Worm (Caenorhabditis elegans) whole organism, L4 larva: Measurements from ENCODE around the gene F14E5.8.
"Not testable (repeated sequence)": the region's sequence is repeated elsewhere in the genome, so short reads cannot be mapped to it uniquely, and the experiment has no call there.

Experiments used
- D1046.2 ChIP-seq: fragments of 200-800 bp; sonication (Bioruptor generic); IDR thresholded peaks from 2 replicates; pipeline ENCODE4 v1.3.6; 2022; ENCODE audit warnings: missing genetic modification characterization, missing compliant biosample characterization
- F10B5.3 ChIP-seq: sonication (generic microtip); optimal IDR thresholded peaks from 2 replicates; lab custom pipeline; 2016; ENCODE audit warnings: mild to moderate bottlenecking, missing genetic modification characterization, missing compliant biosample characterization
- F26F4.8 ChIP-seq: fragments of 200-800 bp; sonication (Bioruptor generic); conservative IDR thresholded peaks from 2 replicates; pipeline ENCODE4 v1.3.6; 2022; ENCODE audit warnings: missing genetic modification characterization, missing compliant biosample characterization
- F44E2.7 ChIP-seq: fragments of 200-800 bp; sonication (Bioruptor generic); IDR thresholded peaks from 2 replicates; pipeline ENCODE4 v2.1.2; 2022; ENCODE audit warnings: missing genetic modification characterization, missing compliant biosample characterization
- T20F7.1 ChIP-seq: fragments of 200-800 bp; sonication (Bioruptor generic); optimal IDR thresholded peaks from 2 replicates; lab custom pipeline; 2018; ENCODE audit warnings: mild to moderate bottlenecking, missing genetic modification characterization, missing compliant biosample characterization
- T26A8.4 ChIP-seq: fragments of 200-800 bp; sonication (Bioruptor generic); IDR thresholded peaks from 2 replicates; pipeline ENCODE4 v1.3.6; 2022; ENCODE audit warnings: missing genetic modification characterization, missing compliant biosample characterization
- Y48G9A.11 ChIP-seq: fragments of 200-800 bp; sonication (Bioruptor generic); IDR thresholded peaks from 2 replicates; pipeline ENCODE4 v1.3.6; 2022; ENCODE audit warnings: missing genetic modification reagents, missing genetic modification characterization, missing compliant biosample characterization
- Y5F2A.4 ChIP-seq: fragments of 200-800 bp; sonication (Bioruptor generic); optimal IDR thresholded peaks from 2 replicates; lab custom pipeline; 2018; ENCODE audit warnings: mild to moderate bottlenecking, missing genetic modification characterization, missing compliant biosample characterization
- Y75B8A.6 ChIP-seq: fragments of 200-800 bp; sonication (Bioruptor generic); IDR thresholded peaks from 2 replicates; pipeline ENCODE4 v1.3.6; 2022; ENCODE audit warnings: missing genetic modification reagents, missing genetic modification characterization, missing compliant biosample characterization
- aha-1 ChIP-seq: fragments of 150-350 bp; peaks from one replicate; lab custom pipeline; 2014; ENCODE audit warnings: missing biosample characterization, missing genetic modification characterization
- attf-4 ChIP-seq: sonication (generic microtip); optimal IDR thresholded peaks from 3 replicates; lab custom pipeline; 2017; ENCODE audit warnings: missing biosample characterization, missing genetic modification characterization
- ceh-32 ChIP-seq: sonication (generic microtip); optimal IDR thresholded peaks from 2 replicates; lab custom pipeline; 2016; ENCODE audit warnings: mild to moderate bottlenecking, missing genetic modification characterization, missing compliant biosample characterization; ENCODE audit not compliant: poor library complexity
- ceh-62 ChIP-seq: sonication (generic microtip); optimal IDR thresholded peaks from 2 replicates; lab custom pipeline; 2017; ENCODE audit warnings: missing biosample characterization, missing genetic modification characterization
- ceh-82 ChIP-seq: sonication (generic microtip); optimal IDR thresholded peaks from 2 replicates; lab custom pipeline; 2017; ENCODE audit warnings: missing biosample characterization, missing genetic modification characterization
- ces-1 ChIP-seq: fragments of 150-350 bp; sonication (generic microtip); optimal IDR thresholded peaks from 4 replicates; lab custom pipeline; 2014; ENCODE audit warnings: missing biosample characterization, missing genetic modification reagents, missing genetic modification characterization
- ctbp-1 ChIP-seq: fragments of 200-800 bp; sonication (Bioruptor generic); IDR thresholded peaks from 2 replicates; pipeline ENCODE4 v1.3.6; 2022; ENCODE audit warnings: missing genetic modification reagents, missing genetic modification characterization, missing compliant biosample characterization
- egl-27 ChIP-seq: sonication (generic microtip); optimal IDR thresholded peaks from 3 replicates; lab custom pipeline; 2017; ENCODE audit warnings: missing biosample characterization, missing genetic modification reagents, missing genetic modification characterization
- fkh-10 ChIP-seq: fragments of 150-350 bp; optimal IDR thresholded peaks from 2 replicates; lab custom pipeline; 2014; ENCODE audit warnings: missing biosample characterization, missing genetic modification reagents, missing genetic modification characterization
- hlh-11 ChIP-seq: fragments of 200-800 bp; sonication (Bioruptor generic); optimal IDR thresholded peaks from 2 replicates; lab custom pipeline; 2018; ENCODE audit warnings: mild to moderate bottlenecking, missing genetic modification characterization, missing compliant biosample characterization
- lin-1 ChIP-seq: fragments of 200-800 bp; sonication (Bioruptor generic); IDR thresholded peaks from 2 replicates; pipeline ENCODE4 v1.3.6; 2022; ENCODE audit warnings: missing genetic modification reagents, missing genetic modification characterization, missing compliant biosample characterization
- lin-13 ChIP-seq: fragments of 150-350 bp; optimal IDR thresholded peaks from 2 replicates; lab custom pipeline; 2014; ENCODE audit warnings: missing biosample characterization, missing genetic modification reagents, missing genetic modification characterization
- lin-15B ChIP-seq: fragments of 150-350 bp; sonication (generic microtip); optimal IDR thresholded peaks from 3 replicates; lab custom pipeline; 2014; ENCODE audit warnings: missing biosample characterization, missing genetic modification characterization
- lir-3 ChIP-seq: sonication (generic microtip); optimal IDR thresholded peaks from 2 replicates; lab custom pipeline; 2016; ENCODE audit warnings: mild to moderate bottlenecking, missing genetic modification characterization, missing compliant biosample characterization
- mdl-1 ChIP-seq, 2 experiments: fragments of 150-350 bp in 1 of 2; sonication (generic microtip) in 1 of 2; optimal IDR thresholded peaks; 2 replicates each; lab custom pipeline; 2014 to 2017; ENCODE audit warnings: missing biosample characterization in 2 of 2, missing genetic modification characterization in 2 of 2
- mep-1 ChIP-seq: fragments of 150-350 bp; sonication (generic microtip); optimal IDR thresholded peaks from 3 replicates; lab custom pipeline; 2014; ENCODE audit warnings: missing biosample characterization, missing genetic modification characterization
- nhr-10 ChIP-seq: fragments of 150-350 bp; optimal IDR thresholded peaks from 2 replicates; lab custom pipeline; 2014; ENCODE audit warnings: missing biosample characterization, missing genetic modification characterization
- nhr-111 ChIP-seq: fragments of 200-800 bp; sonication (Bioruptor generic); optimal IDR thresholded peaks from 2 replicates; lab custom pipeline; 2018; ENCODE audit warnings: mild to moderate bottlenecking, missing genetic modification characterization, missing compliant biosample characterization
- nhr-25 ChIP-seq: sonication (generic microtip); optimal IDR thresholded peaks from 2 replicates; lab custom pipeline; 2017; ENCODE audit warnings: missing genetic modification characterization, mild to moderate bottlenecking, missing compliant biosample characterization, antibody characterized with exemption, moderate library complexity, borderline replicate concordance; ENCODE audit not compliant: insufficient read depth
- nhr-28 ChIP-seq: fragments of 150-350 bp; optimal IDR thresholded peaks from 2 replicates; lab custom pipeline; 2014; ENCODE audit warnings: missing biosample characterization, missing genetic modification characterization
- nhr-41 ChIP-seq: fragments of 200-800 bp; sonication (Bioruptor generic); IDR thresholded peaks from 2 replicates; pipeline ENCODE4 v1.3.6; 2022; ENCODE audit warnings: missing genetic modification reagents, missing genetic modification characterization, missing compliant biosample characterization
- nhr-48 ChIP-seq: sonication (generic microtip); optimal IDR thresholded peaks from 2 replicates; lab custom pipeline; 2016; ENCODE audit warnings: mild to moderate bottlenecking, missing genetic modification characterization, missing compliant biosample characterization
- nhr-6 ChIP-seq: fragments of 150-350 bp; optimal IDR thresholded peaks from 2 replicates; lab custom pipeline; 2014; ENCODE audit warnings: missing biosample characterization, missing genetic modification characterization
- nhr-77 ChIP-seq: fragments of 150-350 bp; optimal IDR thresholded peaks from 2 replicates; lab custom pipeline; 2014; ENCODE audit warnings: missing biosample characterization, missing genetic modification characterization
- pqm-1 ChIP-seq: sonication (generic microtip); optimal IDR thresholded peaks from 2 replicates; lab custom pipeline; 2017; ENCODE audit warnings: missing biosample characterization, missing genetic modification characterization
- rbr-2 ChIP-seq: sonication (generic microtip); optimal IDR thresholded peaks from 2 replicates; lab custom pipeline; 2016; ENCODE audit warnings: missing genotype, missing genetic modification characterization, missing compliant biosample characterization
- set-16 ChIP-seq: fragments of 200-800 bp; sonication (Bioruptor generic); IDR thresholded peaks from 2 replicates; pipeline ENCODE4 v1.3.6; 2022; ENCODE audit warnings: missing genetic modification reagents, missing genetic modification characterization, missing compliant biosample characterization
- snpc-1.2 ChIP-seq: fragments of 200-800 bp; sonication (Bioruptor generic); IDR thresholded peaks from 2 replicates; pipeline ENCODE4 v1.3.6; 2022; ENCODE audit warnings: missing genetic modification reagents, missing genetic modification characterization, missing compliant biosample characterization
- snpc-4 ChIP-seq: fragments of 150-350 bp; optimal IDR thresholded peaks from 2 replicates; lab custom pipeline; 2014; ENCODE audit warnings: missing biosample characterization, missing genetic modification characterization
- unc-130 ChIP-seq: sonication (generic microtip); optimal IDR thresholded peaks from 2 replicates; lab custom pipeline; 2016; ENCODE audit warnings: missing genetic modification reagents, missing genetic modification characterization, missing compliant biosample characterization
- unc-62 ChIP-seq, 3 experiments: fragments of 150-350 bp in 1 of 3; sonication (generic microtip); optimal IDR thresholded peaks in 2 of 3; peaks in 1 of 3; 1 replicate in 1 of 3; 2 replicates in 2 of 3; lab custom pipeline; 2014 to 2017; ENCODE audit warnings: missing biosample characterization in 3 of 3, missing genetic modification characterization in 3 of 3, missing genetic modification reagents in 3 of 3, missing genotype in 1 of 3
- zag-1 ChIP-seq: fragments of 150-350 bp; optimal IDR thresholded peaks from 2 replicates; lab custom pipeline; 2014; ENCODE audit warnings: missing biosample characterization, missing genetic modification characterization
- zfp-3 ChIP-seq: fragments of 200-800 bp; sonication (Bioruptor generic); conservative IDR thresholded peaks from 2 replicates; pipeline ENCODE4 v1.3.6; 2022; ENCODE audit warnings: missing genetic modification reagents, missing genetic modification characterization, missing compliant biosample characterization
- zip-11 ChIP-seq: fragments of 200-800 bp; sonication (Bioruptor generic); IDR thresholded peaks from 2 replicates; pipeline ENCODE4 v1.3.6; 2022; ENCODE audit warnings: missing genetic modification characterization, missing compliant biosample characterization
- zip-2 ChIP-seq: fragments of 150-350 bp; optimal IDR thresholded peaks from 2 replicates; lab custom pipeline; 2014; ENCODE audit warnings: missing biosample characterization, missing genetic modification characterization
- ztf-11 ChIP-seq: fragments of 150-350 bp; optimal IDR thresholded peaks from 2 replicates; lab custom pipeline; 2014; ENCODE audit warnings: missing biosample characterization, missing genetic modification characterization
- ztf-7 ChIP-seq: fragments of 150-350 bp; optimal IDR thresholded peaks from 2 replicates; lab custom pipeline; 2014; ENCODE audit warnings: missing biosample characterization, missing genetic modification characterization

The F14E5.8 gene

ce11 chrII:8419798-8420197, at the start of gene F14E5.8:
Gene F14E5.8 (plus strand): TSS chrII:8420098.
- TF ChIP-seq lin-1, attf-4, F10B5.3: not testable (repeated sequence)

ce11 chrII:8370194-8370593, 49.7 kb upstream of the F14E5.8 start:
- TF ChIP-seq nhr-41 (GFP tag; lab: Robert Waterston, UW) (no peak), fkh-10 (GFP tag; lab: Kevin White, UChicago) (peak; percentile 58)

ce11 chrII:8377722-8378121, 42.2 kb upstream of the F14E5.8 start:
- TF ChIP-seq zip-11 (GFP tag; lab: Robert Waterston, UW): no peak
- TF ChIP-seq unc-62 (GFP tag; optimal IDR thresholded peaks at IDR 0.05 in 1 of 2; lab: Kevin White, UChicago): peak in 1 of 2 experiments; percentile 94
- TF ChIP-seq unc-62 (tag; optimal IDR thresholded peaks at IDR 0.05; lab: Kevin White, UChicago): no peak
- TF ChIP-seq snpc-1.2 (GFP tag; lab: Robert Waterston, UW): no peak
- no peak for TF ChIP-seq zfp-3

ce11 chrII:8380188-8380587, 39.7 kb upstream of the F14E5.8 start:
- TF ChIP-seq nhr-77 (tag; lab: Kevin White, UChicago) (no peak), F44E2.7 (GFP tag; lab: Robert Waterston, UW) (no peak), ces-1 (GFP tag; lab: Kevin White, UChicago) (no peak), ceh-32 (no peak), T26A8.4 (GFP tag; lab: Robert Waterston, UW) (no peak), hlh-11 (tag; lab: Kevin White, UChicago) (peak; percentile 1), zag-1 (tag; lab: Kevin White, UChicago) (no peak), D1046.2 (GFP tag; lab: Robert Waterston, UW) (no peak), nhr-28 (peak; percentile 44), F26F4.8 (GFP tag; lab: Robert Waterston, UW) (no peak), mep-1 (tag; lab: Kevin White, UChicago) (no peak), nhr-111 (GFP tag; lab: Kevin White, UChicago) (no peak), nhr-10 (tag; lab: Kevin White, UChicago) (no peak), Y75B8A.6 (GFP tag; lab: Robert Waterston, UW) (no peak), ctbp-1 (GFP tag; lab: Robert Waterston, UW) (no peak), set-16 (no peak), nhr-48 (tag; lab: Kevin White, UChicago) (peak; percentile 85), nhr-6 (tag; lab: Kevin White, UChicago) (no peak), ceh-82 (no peak), ztf-7 (no peak), lin-13 (GFP tag; lab: Kevin White, UChicago) (no peak), mdl-1 (tag; optimal IDR thresholded peaks at IDR 0.05; lab: Kevin White, UChicago) (peak in 1 of 2 experiments; percentile 17)

- no peak for TF ChIP-seq egl-27 (tag; lab: Kevin White, UChicago)
- no peak for TF ChIP-seq Y48G9A.11 (GFP tag; lab: Robert Waterston, UW)
- TF ChIP-seq T20F7.1 (GFP tag; lab: Kevin White, UChicago): no peak
- TF ChIP-seq lir-3 (tag; lab: Kevin White, UChicago): no peak
- no peak for TF ChIP-seq ztf-11 (tag; lab: Kevin White, UChicago)
- TF ChIP-seq Y5F2A.4 (GFP tag; lab: Kevin White, UChicago): no peak
- TF ChIP-seq lin-15B (tag; lab: Kevin White, UChicago): no peak
- TF ChIP-seq rbr-2: no peak
- TF ChIP-seq zip-2 (tag; lab: Kevin White, UChicago): no peak
- TF ChIP-seq pqm-1 (tag; lab: Kevin White, UChicago): no peak
- TF ChIP-seq nhr-48 (tag; lab: Kevin White, UChicago): no peak
- no peak for TF ChIP-seq nhr-25 (tag; lab: Kevin White, UChicago)
- no peak for TF ChIP-seq fkh-10 (GFP tag; lab: Kevin White, UChicago)
- no peak for TF ChIP-seq unc-130 (GFP tag; lab: Kevin White, UChicago)
- TF ChIP-seq snpc-4 (tag; lab: Kevin White, UChicago): no peak
- TF ChIP-seq aha-1 (tag; lab: Kevin White, UChicago): no peak
- no peak for TF ChIP-seq ceh-62 (tag; lab: Kevin White, UChicago)
- TF ChIP-seq ctbp-1 (GFP tag; lab: Robert Waterston, UW): no peak
- no peak for TF ChIP-seq snpc-1.2 (GFP tag; lab: Robert Waterston, UW)
These were observed 38.7 kb upstream of the F14E5.8 start, which contains the start of gene F49E12.12 for ce11 chrII:8381197-8381596. Gene F49E12.12 (plus strand): TSS chrII:8381497.
